Fruit fly (Drosophila melanogaster): Measurements from ENCODE around the gene Hgsnat.

The Hgsnat gene

DNA sequence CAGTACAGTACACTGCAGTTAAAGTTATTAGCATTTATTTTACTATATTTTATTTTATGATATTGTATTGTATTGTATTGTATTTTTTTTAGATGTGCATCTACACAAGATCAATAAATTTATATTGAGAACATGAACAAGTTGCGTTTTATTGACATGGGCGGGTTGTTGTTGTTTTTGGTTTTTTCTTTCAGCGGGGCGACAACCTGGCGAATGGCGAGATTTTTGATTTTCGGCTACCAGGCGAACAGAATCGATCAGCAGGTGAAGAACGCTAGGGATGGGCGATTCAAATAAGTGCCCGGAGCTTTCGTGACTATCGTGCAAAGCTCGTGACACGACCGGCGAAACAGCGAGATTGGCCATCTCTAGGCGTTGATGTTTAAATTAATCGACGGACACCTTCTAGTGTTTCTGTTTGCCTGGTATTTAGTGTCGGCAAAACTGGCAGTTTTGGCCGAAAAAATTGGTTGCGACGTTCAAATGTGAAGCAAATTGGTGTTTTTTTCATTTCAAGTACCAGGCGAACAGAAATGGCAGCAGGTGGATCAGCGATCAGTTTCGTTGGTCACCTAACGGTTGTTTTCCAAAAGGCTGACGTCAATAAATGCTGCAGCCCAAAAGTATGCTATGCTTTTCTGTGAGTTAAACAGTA, 37.4 kb downstream of the Hgsnat start:
- TF ChIP-seq CG8632 (GFP tag; optimal IDR thresholded peaks at IDR 0.05) = peak; percentile 19
- TF ChIP-seq CG3032 (tag; optimal IDR thresholded peaks at IDR 0.05) = no peak
- TF ChIP-seq CG11762 (GFP tag; optimal IDR thresholded peaks at IDR 0.05; ENCODE audit: insufficient read depth) = no peak
- TF ChIP-seq pdm3 (GFP tag; optimal IDR thresholded peaks at IDR 0.05) = no peak
- peak; percentile 64 for TF ChIP-seq svp (GFP tag)
- no peak for TF ChIP-seq Met (GFP tag; optimal IDR thresholded peaks at IDR 0.05)
- peak; percentile 2 for TF ChIP-seq CG6792 (GFP tag; optimal IDR thresholded peaks at IDR 0.05)
- peak; percentile 55; the same call in 2 of the 3 replicates for TF ChIP-seq CG8119 (GFP tag; IDR thresholded peaks at IDR 0.05)
- no peak for TF ChIP-seq net (GFP tag; optimal IDR thresholded peaks at IDR 0.05)
- TF ChIP-seq CG8319 (GFP tag; optimal IDR thresholded peaks at IDR 0.05) = no peak
- no peak for TF ChIP-seq fkh (GFP tag; optimal IDR thresholded peaks at IDR 0.05)
- peak; percentile 53; the same call in 1 of the 2 replicates for TF ChIP-seq CG15336 (GFP tag; IDR thresholded peaks at IDR 0.05)
- no peak for TF ChIP-seq salr (GFP tag; optimal IDR thresholded peaks at IDR 0.05)
- TF ChIP-seq CG32006 (GFP tag; optimal IDR thresholded peaks at IDR 0.05) = no peak
- no peak for TF ChIP-seq dsx (GFP tag; optimal IDR thresholded peaks at IDR 0.05; ENCODE audit: poor library complexity, severe bottlenecking)
- TF ChIP-seq CG7368 (GFP tag; optimal IDR thresholded peaks at IDR 0.05) = no peak
- TF ChIP-seq CG6808 (GFP tag; optimal IDR thresholded peaks at IDR 0.05) = no peak
- peak; percentile 6 for TF ChIP-seq OdsH (GFP tag; optimal IDR thresholded peaks at IDR 0.05)
- no peak for TF ChIP-seq Sox15 (GFP tag; optimal IDR thresholded peaks at IDR 0.05)
- no peak for TF ChIP-seq cyc (GFP tag; optimal IDR thresholded peaks at IDR 0.05)
- no peak for TF ChIP-seq Sox102F (GFP tag; optimal IDR thresholded peaks at IDR 0.05)
- no peak for TF ChIP-seq CG16779 (tag; optimal IDR thresholded peaks at IDR 0.05)
- no peak for TF ChIP-seq ss (GFP tag; optimal IDR thresholded peaks at IDR 0.05)
- no peak for TF ChIP-seq CG11294 (GFP tag; IDR thresholded peaks at IDR 0.05)
- TF ChIP-seq Eip78C (GFP tag) = peak; percentile 77
- peak; percentile 26 for TF ChIP-seq CG1621 (tag; optimal IDR thresholded peaks at IDR 0.05)
- TF ChIP-seq fd59A (GFP tag; optimal IDR thresholded peaks at IDR 0.05) = no peak
- TF ChIP-seq CG10669 (GFP tag; optimal IDR thresholded peaks at IDR 0.05) = no peak
- TF ChIP-seq CG3919 (GFP tag; optimal IDR thresholded peaks at IDR 0.05) = peak; percentile 23
- TF ChIP-seq eg (GFP tag; IDR thresholded peaks at IDR 0.05) = peak; percentile 51; the same call in 2 of the 3 replicates
- TF ChIP-seq vri (GFP tag; optimal IDR thresholded peaks at IDR 0.05) = no peak
- TF ChIP-seq Gug (GFP tag; IDR thresholded peaks at IDR 0.05) = 0 out of 2 replicates have a peak, but pooled peaks have one; percentile 23
- peak; percentile 38 for TF ChIP-seq esn (GFP tag; optimal IDR thresholded peaks at IDR 0.05)
- TF ChIP-seq Blimp-1 (GFP tag; optimal IDR thresholded peaks at IDR 0.05) = no peak
- TF ChIP-seq CG6276 (GFP tag; optimal IDR thresholded peaks at IDR 0.05) = peak; percentile 12

DNA sequence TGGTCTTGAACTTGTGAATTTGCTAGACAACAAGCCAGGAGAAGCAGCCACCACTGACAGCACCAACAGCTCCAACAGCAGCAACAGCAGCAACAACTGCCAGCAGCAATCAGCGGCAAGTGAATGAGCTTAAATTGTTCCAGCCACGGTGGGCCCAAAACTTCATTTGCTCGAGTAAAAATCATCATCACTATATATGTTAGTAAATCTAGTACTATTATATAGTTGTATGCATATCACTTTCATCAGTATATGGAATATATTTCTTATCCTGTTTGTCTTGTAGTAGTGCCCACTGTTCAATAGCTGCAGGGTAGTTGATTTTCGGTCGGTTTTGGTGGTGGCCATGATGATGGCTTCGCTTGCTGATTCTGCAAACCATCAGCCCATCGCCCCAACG, 40.3 kb downstream of the Hgsnat start:
- TF ChIP-seq esn (GFP tag; optimal IDR thresholded peaks at IDR 0.05) (no peak), CG10669 (GFP tag; optimal IDR thresholded peaks at IDR 0.05) (peak; percentile 31), OdsH (GFP tag; optimal IDR thresholded peaks at IDR 0.05) (peak; percentile 28), CG6163 (GFP tag; IDR thresholded peaks at IDR 0.05) (peak; percentile 68; the same call in 2 of the 3 replicates), svp (GFP tag) (peak; percentile 12), CG6808 (GFP tag; optimal IDR thresholded peaks at IDR 0.05) (peak; percentile 22), CG8119 (GFP tag; IDR thresholded peaks at IDR 0.05) (peak; percentile 66), Gug (GFP tag; IDR thresholded peaks at IDR 0.05) (0 out of 2 replicates have a peak, but pooled peaks have one; percentile 19), fd59A (GFP tag; optimal IDR thresholded peaks at IDR 0.05) (peak; percentile 14), ss (GFP tag; optimal IDR thresholded peaks at IDR 0.05) (peak in 1 of 2 experiments; percentile 25), fkh (GFP tag; optimal IDR thresholded peaks at IDR 0.05) (no peak), CG3032 (tag; optimal IDR thresholded peaks at IDR 0.05) (peak; percentile 34), cyc (GFP tag; optimal IDR thresholded peaks at IDR 0.05) (no peak), CG16779 (tag; optimal IDR thresholded peaks at IDR 0.05) (peak; percentile 17), CG10631 (GFP tag; optimal IDR thresholded peaks at IDR 0.05) (peak; percentile 47), CG1621 (tag; optimal IDR thresholded peaks at IDR 0.05) (peak; percentile 28), CG11294 (GFP tag; IDR thresholded peaks at IDR 0.05) (no peak), Ets96B (tag; optimal IDR thresholded peaks at IDR 0.05) (peak; percentile 46), Hr4 (GFP tag; optimal IDR thresholded peaks at IDR 0.05) (peak; percentile 70), Eip78C (GFP tag) (peak; percentile 86), net (GFP tag; optimal IDR thresholded peaks at IDR 0.05) (no peak), lz (GFP tag; optimal IDR thresholded peaks at IDR 0.05) (no peak), CG9139 (GFP tag; optimal IDR thresholded peaks at IDR 0.05) (peak; percentile 33), CG15336 (GFP tag; IDR thresholded peaks at IDR 0.05) (peak; percentile 62), CG4318 (GFP tag; optimal IDR thresholded peaks at IDR 0.05) (peak; percentile 66), fd85E (GFP tag; optimal IDR thresholded peaks at IDR 0.05) (no peak), CG6276 (GFP tag; optimal IDR thresholded peaks at IDR 0.05) (peak; percentile 57), Eip75B (GFP tag; optimal IDR thresholded peaks at IDR 0.05) (peak; percentile 44), CG8632 (GFP tag; optimal IDR thresholded peaks at IDR 0.05) (no peak), CG6854 (GFP tag; optimal IDR thresholded peaks at IDR 0.05) (no peak), topi (GFP tag; optimal IDR thresholded peaks at IDR 0.05) (peak; percentile 1), dsx (GFP tag; optimal IDR thresholded peaks at IDR 0.05; ENCODE audit: poor library complexity, severe bottlenecking) (peak; percentile 41), CG6792 (GFP tag; optimal IDR thresholded peaks at IDR 0.05) (no peak)

All from whole organism, prepupa.